Fruit fly (Drosophila melanogaster) whole organism, adult: Measurements from ENCODE around the gene Ddrgk1.

ENCODE experiments used
- CG11617 ChIP-seq: fragments of 200-800 bp; sonication (Bioruptor generic); optimal IDR thresholded peaks from 2 replicates; lab custom pipeline; 2017; ENCODE audit warnings: mild to moderate bottlenecking, missing biosample characterization, missing genetic modification reagents, missing genetic modification characterization
- CG12768 ChIP-seq: fragments of 200-800 bp; sonication (Bioruptor generic); optimal IDR thresholded peaks from 2 replicates; lab custom pipeline; 2017; ENCODE audit warnings: missing biosample characterization, missing genetic modification characterization, mild to moderate bottlenecking, moderate library complexity, missing genetic modification reagents
- CG14711 ChIP-seq: fragments of 200-800 bp; sonication (Bioruptor generic); optimal IDR thresholded peaks from 2 replicates; lab custom pipeline; 2018; ENCODE audit warnings: missing biosample characterization, mild to moderate bottlenecking, missing genetic modification characterization, moderate library complexity
- CG1620 ChIP-seq: fragments of 200-800 bp; sonication (Bioruptor generic); optimal IDR thresholded peaks from 2 replicates; lab custom pipeline; 2016; ENCODE audit warnings: missing biosample characterization, missing genetic modification characterization
- CG33017 ChIP-seq: fragments of 200-800 bp; sonication (Bioruptor generic); optimal IDR thresholded peaks from 2 replicates; lab custom pipeline; 2018; ENCODE audit warnings: missing biosample characterization, mild to moderate bottlenecking, missing genetic modification characterization, moderate library complexity
- CG5204 ChIP-seq: fragments of 200-800 bp; sonication (Bioruptor generic); optimal IDR thresholded peaks from 2 replicates; lab custom pipeline; 2016; ENCODE audit warnings: missing biosample characterization, missing genetic modification characterization
- CG7045 ChIP-seq: fragments of 200-800 bp; sonication (Bioruptor generic); optimal IDR thresholded peaks from 2 replicates; lab custom pipeline; 2017; ENCODE audit warnings: missing biosample characterization, mild to moderate bottlenecking, missing genetic modification characterization
- CG7101 ChIP-seq: fragments of 200-800 bp; sonication (Bioruptor generic); optimal IDR thresholded peaks from 2 replicates; lab custom pipeline; 2018; ENCODE audit warnings: missing biosample characterization, mild to moderate bottlenecking, missing genetic modification characterization, moderate library complexity
- Clk ChIP-seq: fragments of 200-800 bp; sonication (Bioruptor generic); optimal IDR thresholded peaks from 2 replicates; lab custom pipeline; 2017; ENCODE audit warnings: missing biosample characterization, missing genetic modification characterization
- Crg-1 ChIP-seq: fragments of 200-800 bp; sonication (Bioruptor generic); optimal IDR thresholded peaks from 2 replicates; lab custom pipeline; 2016; ENCODE audit warnings: missing biosample characterization, missing genetic modification characterization
- Hr96 ChIP-seq: fragments of 200-800 bp; sonication (Bioruptor generic); optimal IDR thresholded peaks from 2 replicates; lab custom pipeline; 2016; ENCODE audit warnings: missing biosample characterization, missing genetic modification characterization
- Mnt ChIP-seq: fragments of 200-800 bp; sonication (Bioruptor generic); optimal IDR thresholded peaks from 2 replicates; lab custom pipeline; 2016; ENCODE audit warnings: missing biosample characterization, mild to moderate bottlenecking, missing genetic modification characterization
- bab1 ChIP-seq: fragments of 200-800 bp; sonication (Bioruptor generic); optimal IDR thresholded peaks from 3 replicates; lab custom pipeline; 2019; ENCODE audit warnings: missing biosample characterization, mild to moderate bottlenecking, missing genetic modification characterization, moderate library complexity
- cic ChIP-seq: fragments of 200-800 bp; sonication (Bioruptor generic); optimal IDR thresholded peaks from 2 replicates; lab custom pipeline; 2017; ENCODE audit warnings: missing biosample characterization, mild to moderate bottlenecking, missing genetic modification characterization, moderate library complexity
- cnc ChIP-seq, 2 experiments: fragments of >200 bp; optimal IDR thresholded peaks; 2 replicates each; lab custom pipeline; 2017
- kay ChIP-seq: fragments of 200-800 bp; sonication (Bioruptor generic); peaks from one replicate; lab custom pipeline; 2016; ENCODE audit warnings: missing biosample characterization, missing genetic modification characterization, borderline replicate concordance
- ovo ChIP-seq: fragments of 200-800 bp; sonication (Bioruptor generic); optimal IDR thresholded peaks from 2 replicates; lab custom pipeline; 2016; ENCODE audit warnings: missing biosample characterization, missing genetic modification characterization
- pad ChIP-seq: fragments of 200-800 bp; sonication (Bioruptor generic); optimal IDR thresholded peaks from 3 replicates; lab custom pipeline; 2017; ENCODE audit warnings: missing biosample characterization, missing genetic modification characterization, mild to moderate bottlenecking, moderate library complexity, missing genetic modification reagents
- tj ChIP-seq: fragments of 200-800 bp; sonication (Bioruptor generic); optimal IDR thresholded peaks from 3 replicates; lab custom pipeline; 2017; ENCODE audit warnings: missing biosample characterization, mild to moderate bottlenecking, missing genetic modification characterization, moderate library complexity
- toe ChIP-seq: fragments of 200-800 bp; sonication (Bioruptor generic); optimal IDR thresholded peaks from 2 replicates; lab custom pipeline; 2016; ENCODE audit warnings: missing biosample characterization, missing genetic modification characterization

Ddrgk1 gene

dm6 chr3R:21184373-21185132, 30.3 kb upstream of the Ddrgk1 start:
- peak; percentile 63 for TF ChIP-seq CG1620 (GFP tag; lab: Kevin White, UChicago)
- no peak for TF ChIP-seq CG14711 (tag; lab: Kevin White, UChicago)
- TF ChIP-seq Hr96 (GFP tag; lab: Kevin White, UChicago): no peak
- no peak for TF ChIP-seq CG33017
- TF ChIP-seq pad (GFP tag; lab: Kevin White, UChicago): peak; percentile 40
- TF ChIP-seq Crg-1: no peak
- TF ChIP-seq cnc (optimal IDR thresholded peaks at IDR 0.05; lab: Kevin White, UChicago): no peak
- peak; percentile 21 for TF ChIP-seq Clk (GFP tag; lab: Kevin White, UChicago)
- peak; percentile 3 for TF ChIP-seq tj (GFP tag; lab: Kevin White, UChicago)
- TF ChIP-seq CG7045: no peak
- peak; percentile 6 for TF ChIP-seq ovo
- no peak for TF ChIP-seq CG5204 (GFP tag; lab: Kevin White, UChicago)
- TF ChIP-seq Mnt: peak; percentile 19
- no peak for TF ChIP-seq CG11617 (GFP tag; lab: Kevin White, UChicago)
- peak; percentile 53 for TF ChIP-seq CG7101 (tag; lab: Kevin White, UChicago)
- no peak for TF ChIP-seq CG12768 (GFP tag; lab: Kevin White, UChicago)
- peak; percentile 78 for TF ChIP-seq bab1 (GFP tag; lab: Kevin White, UChicago)
- TF ChIP-seq cic: no peak
- no peak for TF ChIP-seq toe (GFP tag; lab: Kevin White, UChicago)
- no peak for TF ChIP-seq kay (GFP tag; lab: Kevin White, UChicago)

DNA sequence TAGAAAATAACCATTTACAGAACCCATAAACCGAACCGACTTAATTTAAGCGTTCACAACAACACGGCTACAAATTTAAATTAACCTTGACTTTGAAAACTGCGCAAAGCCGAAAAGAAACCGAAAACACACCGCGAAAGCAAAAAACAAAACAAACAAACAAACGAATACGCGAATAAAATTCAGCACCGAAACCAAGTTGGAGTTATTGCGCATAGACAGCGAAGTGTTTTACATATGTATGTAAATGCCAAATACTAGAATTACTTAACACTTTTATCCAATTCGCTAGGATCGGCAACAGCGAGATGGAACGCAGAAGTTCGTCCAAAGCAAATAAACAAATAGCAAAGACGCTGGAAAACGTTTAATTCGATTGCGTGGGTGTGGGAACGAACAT, 29.2 kb upstream of the Ddrgk1 start:
- peak; percentile 60 for TF ChIP-seq kay (GFP tag; lab: Kevin White, UChicago)
- TF ChIP-seq bab1 (GFP tag; lab: Kevin White, UChicago): no peak

DNA sequence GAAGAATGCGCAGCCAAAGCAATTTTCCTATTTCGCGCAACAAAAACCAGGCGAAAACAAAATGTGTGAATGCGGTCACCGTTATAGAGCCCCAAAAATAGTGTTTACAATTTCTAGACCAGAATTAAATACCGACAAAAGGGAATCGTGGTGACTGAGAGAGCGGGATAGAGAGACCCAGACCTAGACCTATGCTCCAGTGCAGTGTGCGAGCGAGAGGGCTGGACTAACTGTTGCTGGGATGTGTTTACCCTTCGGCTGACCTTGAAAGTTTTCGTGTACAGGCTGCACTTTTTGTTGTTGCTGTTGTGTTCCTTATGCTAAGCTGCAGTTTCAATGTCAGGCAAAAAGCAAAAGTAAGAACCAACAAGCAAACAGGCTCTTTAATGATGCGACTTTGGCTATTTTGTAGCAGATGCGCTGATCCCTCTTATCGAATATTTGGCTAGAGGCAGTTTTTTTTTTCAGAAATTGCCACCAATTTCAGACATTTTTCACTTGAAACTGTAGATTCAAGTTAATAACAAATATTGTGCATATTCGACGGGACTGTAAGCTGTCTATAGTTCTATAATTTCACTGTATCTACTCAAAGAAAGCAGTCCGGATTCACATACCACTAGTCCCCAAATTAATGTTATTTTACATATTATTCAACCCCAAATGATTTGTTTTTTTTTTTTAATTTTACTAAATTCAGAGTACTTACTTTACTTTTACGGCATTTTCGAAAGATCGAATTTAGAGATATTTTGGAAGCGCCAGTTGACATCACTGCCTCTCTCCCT, 28.1 kb upstream of the Ddrgk1 start:
- TF ChIP-seq CG7045 (no peak), pad (GFP tag; lab: Kevin White, UChicago) (peak; percentile 77), tj (GFP tag; lab: Kevin White, UChicago) (peak; percentile 6), Mnt (no peak), CG5204 (GFP tag; lab: Kevin White, UChicago) (peak; percentile 20), ovo (peak; percentile 62)

DNA sequence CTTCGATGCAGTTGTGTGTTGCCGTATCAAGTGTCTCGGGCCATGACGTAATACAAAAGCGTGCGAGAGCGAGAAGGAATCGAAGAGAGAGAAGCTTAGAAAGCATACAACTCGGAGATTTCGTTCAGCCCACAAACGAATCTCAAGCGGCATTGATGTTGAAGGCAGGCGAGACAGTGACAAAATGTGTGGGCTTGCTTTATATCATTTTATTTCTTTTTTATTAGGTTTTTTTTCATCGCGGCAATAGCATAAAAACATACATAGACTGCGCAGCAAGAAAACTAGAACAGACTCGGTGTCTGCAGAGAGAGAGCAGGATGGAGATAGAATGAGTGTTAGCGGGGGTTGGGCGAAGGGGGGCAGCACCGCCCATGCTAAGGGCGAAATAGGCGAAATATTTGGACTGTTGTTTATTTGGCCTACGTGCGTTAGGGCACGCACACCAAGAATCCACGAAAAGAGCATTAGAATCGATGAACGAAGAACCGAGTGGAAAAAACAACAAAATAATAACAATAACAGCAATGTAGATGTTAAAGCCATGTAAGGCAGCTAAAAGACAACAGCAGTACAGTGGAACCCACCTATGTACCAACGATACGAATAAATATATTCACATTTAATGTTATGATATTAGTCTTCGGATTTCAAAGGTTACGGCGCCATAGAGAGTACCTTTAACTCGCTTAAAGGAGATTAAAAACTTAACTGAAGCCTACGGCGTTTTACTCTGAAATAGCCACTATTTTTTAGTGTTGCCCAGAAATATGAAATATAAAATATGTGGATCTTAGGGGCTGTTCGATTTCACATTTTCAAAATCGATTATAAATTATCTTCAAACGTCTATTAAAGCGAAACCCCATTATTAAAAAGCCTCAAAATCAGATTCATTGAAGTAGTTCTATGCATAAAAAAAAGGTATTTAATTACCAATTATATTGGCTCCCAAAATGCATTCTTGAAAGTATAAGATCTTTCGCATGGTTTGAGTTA, 27.2 kb upstream of the Ddrgk1 start:
- TF ChIP-seq Mnt (no peak), CG1620 (GFP tag; lab: Kevin White, UChicago) (no peak), tj (GFP tag; lab: Kevin White, UChicago) (no peak)

dm6 chr3R:21188540-21189276, 26.2 kb upstream of the Ddrgk1 start:
- TF ChIP-seq CG14711 (tag; lab: Kevin White, UChicago): peak; percentile 31
- peak; percentile 58 for TF ChIP-seq CG7101 (tag; lab: Kevin White, UChicago)
- TF ChIP-seq Mnt: peak; percentile 98
- TF ChIP-seq ovo: peak; percentile 82
- peak; percentile 68 for TF ChIP-seq CG33017
- peak; percentile 91 for TF ChIP-seq tj (GFP tag; lab: Kevin White, UChicago)
- no peak for TF ChIP-seq cnc (optimal IDR thresholded peaks at IDR 0.05; lab: Kevin White, UChicago)
- TF ChIP-seq Crg-1: no peak
- TF ChIP-seq toe (GFP tag; lab: Kevin White, UChicago): no peak
- peak; percentile 22 for TF ChIP-seq CG7045
- peak; percentile 72 for TF ChIP-seq pad (GFP tag; lab: Kevin White, UChicago)
- peak; percentile 42 for TF ChIP-seq CG1620 (GFP tag; lab: Kevin White, UChicago)
- TF ChIP-seq cic: peak; percentile 94
- no peak for TF ChIP-seq CG5204 (GFP tag; lab: Kevin White, UChicago)
- no peak for TF ChIP-seq Clk (GFP tag; lab: Kevin White, UChicago)
- TF ChIP-seq CG11617 (GFP tag; lab: Kevin White, UChicago): peak; percentile 52
- TF ChIP-seq CG12768 (GFP tag; lab: Kevin White, UChicago): peak; percentile 85
- peak; percentile 64 for TF ChIP-seq bab1 (GFP tag; lab: Kevin White, UChicago)
- TF ChIP-seq Hr96 (GFP tag; lab: Kevin White, UChicago): peak; percentile 24
- TF ChIP-seq kay (GFP tag; lab: Kevin White, UChicago): peak; percentile 92
